Worm (Caenorhabditis elegans): ENCODE results near the gene F58A6.2.
"Not testable (repeated sequence)": the region's sequence is repeated elsewhere in the genome, so short reads cannot be mapped to it uniquely, and the experiment has no call there.

F58A6.2 gene

DNA sequence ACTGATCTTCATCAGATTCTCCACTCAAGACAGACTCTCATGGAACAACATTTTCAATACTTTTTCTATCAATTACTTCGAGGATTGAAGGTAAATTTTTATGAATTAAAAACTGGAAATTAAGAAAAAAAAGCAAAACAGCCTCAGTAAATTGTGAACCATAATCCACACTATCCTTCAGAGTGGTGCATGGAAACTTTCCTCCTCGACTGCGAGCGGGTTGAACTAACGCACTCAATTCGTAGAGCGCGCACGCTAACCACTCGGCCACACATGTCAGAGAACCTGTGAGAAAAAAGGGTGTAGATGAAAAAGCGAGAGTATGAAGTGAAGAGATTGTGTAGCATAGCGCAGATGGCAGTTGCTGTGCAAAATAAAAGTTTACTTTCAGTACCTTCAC lies 31.5 kb upstream of the F58A6.2 start (continued):
- peak; percentile 79 for TF ChIP-seq fkh-10 (GFP tag; optimal IDR thresholded peaks at IDR 0.05)
- TF ChIP-seq ceh-24 (tag; optimal IDR thresholded peaks at IDR 0.05) = peak; percentile 86
- peak; percentile 94 for TF ChIP-seq ceh-14 (tag; optimal IDR thresholded peaks at IDR 0.05)
- TF ChIP-seq hlh-30 (tag; optimal IDR thresholded peaks at IDR 0.05; ENCODE audit: insufficient read depth) = peak; percentile 75
- peak; percentile 98 for TF ChIP-seq T23F11.4 (GFP tag; optimal IDR thresholded peaks at IDR 0.05)
- TF ChIP-seq ceh-48 (tag; optimal IDR thresholded peaks at IDR 0.05) = peak; percentile 89
- TF ChIP-seq nhr-11 (tag; optimal IDR thresholded peaks at IDR 0.05) = no peak
- peak; percentile 100 for TF ChIP-seq elt-2 (tag; optimal IDR thresholded peaks at IDR 0.05)
- TF ChIP-seq sdc-2 (tag; optimal IDR thresholded peaks at IDR 0.05) = peak; percentile 90
- peak; percentile 97 for TF ChIP-seq nhr-232 (tag; optimal IDR thresholded peaks at IDR 0.05)
- peak; percentile 51 for TF ChIP-seq ets-4 (tag; optimal IDR thresholded peaks at IDR 0.05)
- peak; percentile 95 for TF ChIP-seq hlh-13 (GFP tag; optimal IDR thresholded peaks at IDR 0.05)
- TF ChIP-seq fkh-6 (tag; optimal IDR thresholded peaks at IDR 0.05) = peak; percentile 95
- TF ChIP-seq hlh-8 (tag; optimal IDR thresholded peaks at IDR 0.05) = peak; percentile 95
- TF ChIP-seq dve-1 (tag; optimal IDR thresholded peaks at IDR 0.05) = peak; percentile 93
- TF ChIP-seq sox-2 (GFP tag; IDR thresholded peaks at IDR 0.05) = peak; percentile 97

- TF ChIP-seq nfya-1 (tag; optimal IDR thresholded peaks at IDR 0.05) (no peak), hlh-8 (tag; optimal IDR thresholded peaks at IDR 0.05) (no peak), madf-2 (tag; optimal IDR thresholded peaks at IDR 0.05) (no peak), hlh-30 (tag; optimal IDR thresholded peaks at IDR 0.05; ENCODE audit: insufficient read depth) (no peak), Y22D7AL.16 (tag; optimal IDR thresholded peaks at IDR 0.05) (no peak), unc-42 (tag; optimal IDR thresholded peaks at IDR 0.05) (no peak), ceh-22 (tag; optimal IDR thresholded peaks at IDR 0.05) (no peak)
Observed at ce11 chrII:5109693-5110092, 26.8 kb upstream of the F58A6.2 start, which contains the start of gene F09C12.2. TSS of gene F09C12.2 (plus strand) at chrII:5110012.

DNA sequence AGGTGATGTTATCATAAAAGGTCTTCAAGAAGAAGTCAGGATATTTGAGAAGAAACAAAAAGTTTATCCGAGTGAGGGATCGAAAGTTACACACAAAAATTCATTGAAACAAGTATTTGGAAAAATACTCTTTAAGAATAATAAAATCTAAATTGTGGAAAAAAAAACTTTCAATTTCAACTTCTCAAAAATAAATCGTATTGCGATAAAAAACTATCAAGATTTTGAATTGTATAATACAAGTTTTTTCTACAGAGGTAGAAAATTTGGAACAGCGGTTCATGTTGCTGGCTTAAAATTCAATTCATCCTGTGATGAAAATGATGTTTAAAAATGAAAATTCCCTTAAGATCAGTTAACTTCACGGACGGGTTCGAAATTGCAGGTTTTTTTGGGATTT lies 24.4 kb upstream of the F58A6.2 start, which contains the start of gene F09C12.8:
Gene F09C12.8 (plus strand): TSS at position 301 of the 400 bp plus-strand sequence.
- TF ChIP-seq ceh-19 (GFP tag; optimal IDR thresholded peaks at IDR 0.05) (no peak), nhr-232 (tag; optimal IDR thresholded peaks at IDR 0.05) (no peak), odd-2 (tag; optimal IDR thresholded peaks at IDR 0.05) (no peak), ceh-6 (GFP tag; optimal IDR thresholded peaks at IDR 0.05) (no peak), pros-1 (tag; optimal IDR thresholded peaks at IDR 0.05) (no peak), pqm-1 (tag; optimal IDR thresholded peaks at IDR 0.05) (no peak), hlh-13 (GFP tag; optimal IDR thresholded peaks at IDR 0.05) (no peak), pax-1 (tag; optimal IDR thresholded peaks at IDR 0.05) (no peak), K09A11.1 (tag; optimal IDR thresholded peaks at IDR 0.05; ENCODE audit: insufficient read depth) (no peak), ceh-2 (tag; optimal IDR thresholded peaks at IDR 0.05) (no peak), pha-2 (tag; optimal IDR thresholded peaks at IDR 0.05) (no peak), F13H6.1 (tag; optimal IDR thresholded peaks at IDR 0.05) (no peak), madf-2 (tag; optimal IDR thresholded peaks at IDR 0.05) (no peak), gmeb-2 (tag; optimal IDR thresholded peaks at IDR 0.05) (no peak), tbx-2 (tag; optimal IDR thresholded peaks at IDR 0.05) (no peak), ceh-48 (tag; optimal IDR thresholded peaks at IDR 0.05) (no peak), ceh-24 (tag; optimal IDR thresholded peaks at IDR 0.05) (no peak), mec-3 (tag; optimal IDR thresholded peaks at IDR 0.05; ENCODE audit: borderline replicate concordance) (no peak), eyg-1 (tag; optimal IDR thresholded peaks at IDR 0.05) (no peak), ceh-14 (tag; optimal IDR thresholded peaks at IDR 0.05) (no peak)

ce11 chrII:5115235-5115634 lies 21.3 kb upstream of the F58A6.2 start, which contains the start of gene msp-74:
TSS of gene msp-74 (minus strand) at chrII:5115335.
- not testable (repeated sequence) for TF ChIP-seq ceh-19 (GFP tag; optimal IDR thresholded peaks at IDR 0.05); ama-1 (optimal IDR thresholded peaks at IDR 0.05); ceh-22 (tag; optimal IDR thresholded peaks at IDR 0.05)
